Worm (Caenorhabditis elegans): ENCODE data around the gene slc-46A.

ce11 chrIV:5272518-5272917 lies 46.5 kb upstream of the slc-46A start, which contains the start of gene F36H12.3:
- TF ChIP-seq him-1 (tag; optimal IDR thresholded peaks at IDR 0.05) (no peak), W03F9.2 (tag; optimal IDR thresholded peaks at IDR 0.05) (no peak), dao-5 (tag; optimal IDR thresholded peaks at IDR 0.05) (no peak)

Data from whole organism, L4/young adult.